Worm (Caenorhabditis elegans): Measurements from ENCODE around the gene C24H12.8.
"Not testable (repeated sequence)": the region's sequence is repeated elsewhere in the genome, so short reads cannot be mapped to it uniquely, and the experiment has no call there.

ce11 chrII:441102-441501 lies 18.1 kb upstream of the C24H12.8 start, which contains the start of gene C24H12.1:
- not testable (repeated sequence) for TF ChIP-seq nhr-237 (tag; optimal IDR thresholded peaks at IDR 0.05); aly-2 (tag; optimal IDR thresholded peaks at IDR 0.05); sea-2 (GFP tag; optimal IDR thresholded peaks at IDR 0.05); lin-15B (tag; optimal IDR thresholded peaks at IDR 0.05)
